Fruit fly (Drosophila melanogaster): ENCODE results near the gene cnc.

The cnc gene

dm6 chr3R:23178052-23178591, 48.4 kb downstream of the cnc start:
- TF ChIP-seq CG8478 (optimal IDR thresholded peaks at IDR 0.05) = no peak
- TF ChIP-seq pan (optimal IDR thresholded peaks at IDR 0.05) = no peak
- no peak for TF ChIP-seq EcR (GFP tag; optimal IDR thresholded peaks at IDR 0.05)
- no peak for TF ChIP-seq usp (GFP tag; optimal IDR thresholded peaks at IDR 0.05)
- TF ChIP-seq psq (optimal IDR thresholded peaks at IDR 0.05) = no peak
- TF ChIP-seq Dll (optimal IDR thresholded peaks at IDR 0.05) = no peak

dm6 chr3R:23177457-23177856, 49.1 kb downstream of the cnc start:
- TF ChIP-seq pan (optimal IDR thresholded peaks at IDR 0.05) (no peak), Dll (optimal IDR thresholded peaks at IDR 0.05) (no peak), usp (GFP tag; optimal IDR thresholded peaks at IDR 0.05) (no peak), EcR (GFP tag; optimal IDR thresholded peaks at IDR 0.05) (no peak), CG8478 (optimal IDR thresholded peaks at IDR 0.05) (no peak), psq (optimal IDR thresholded peaks at IDR 0.05) (no peak)

dm6 chr3R:23176445-23177087, 49.9 kb downstream of the cnc start:
- no peak for TF ChIP-seq Dll (optimal IDR thresholded peaks at IDR 0.05)
- TF ChIP-seq psq (optimal IDR thresholded peaks at IDR 0.05) = no peak
- no peak for TF ChIP-seq EcR (GFP tag; optimal IDR thresholded peaks at IDR 0.05)
- no peak for TF ChIP-seq usp (GFP tag; optimal IDR thresholded peaks at IDR 0.05)
- TF ChIP-seq pan (optimal IDR thresholded peaks at IDR 0.05) = no peak

DNA sequence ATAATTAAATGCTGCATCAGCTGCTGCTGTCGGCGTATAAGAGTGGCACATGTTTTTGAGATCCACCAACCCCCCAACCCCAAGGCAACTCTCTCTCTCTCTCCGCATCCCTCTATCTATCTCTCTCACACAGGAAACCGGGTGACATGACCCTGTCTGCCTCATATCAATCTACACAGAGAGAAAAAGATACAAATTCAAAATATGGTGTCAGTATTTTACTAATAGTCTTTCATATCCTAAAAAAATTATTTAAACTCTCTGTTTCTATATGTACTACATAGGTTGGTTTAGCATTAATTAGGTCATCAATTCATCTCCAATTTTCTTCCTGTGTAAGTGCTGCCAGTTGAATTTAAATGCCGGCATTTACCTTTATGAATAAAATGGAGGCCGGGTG, 51.1 kb downstream of the cnc start:
- TF ChIP-seq usp (GFP tag; optimal IDR thresholded peaks at IDR 0.05) (no peak), CG8478 (optimal IDR thresholded peaks at IDR 0.05) (no peak), pan (optimal IDR thresholded peaks at IDR 0.05) (no peak), psq (optimal IDR thresholded peaks at IDR 0.05) (no peak), Dll (optimal IDR thresholded peaks at IDR 0.05) (no peak), EcR (GFP tag; optimal IDR thresholded peaks at IDR 0.05) (no peak)

dm6 chr3R:23174739-23175138, 51.8 kb downstream of the cnc start:
- TF ChIP-seq EcR (GFP tag; optimal IDR thresholded peaks at IDR 0.05) (no peak), pan (optimal IDR thresholded peaks at IDR 0.05) (peak; percentile 43)

dm6 chr3R:23173393-23173981, 53.0 kb downstream of the cnc start, which contains the start of gene CG46310:
Gene CG46310 (plus strand): TSS chr3R:23173873.
- TF ChIP-seq CG8478 (optimal IDR thresholded peaks at IDR 0.05) = no peak
- no peak for TF ChIP-seq psq (optimal IDR thresholded peaks at IDR 0.05)
- no peak for TF ChIP-seq Dll (optimal IDR thresholded peaks at IDR 0.05)
- TF ChIP-seq EcR (GFP tag; optimal IDR thresholded peaks at IDR 0.05) = no peak
- TF ChIP-seq usp (GFP tag; optimal IDR thresholded peaks at IDR 0.05) = no peak
- TF ChIP-seq pan (optimal IDR thresholded peaks at IDR 0.05) = no peak

- no peak for TF ChIP-seq pan (optimal IDR thresholded peaks at IDR 0.05)
- TF ChIP-seq psq (optimal IDR thresholded peaks at IDR 0.05) = no peak
Observed at dm6 chr3R:23171867-23172266, 54.6 kb downstream of the cnc start.

- no peak for TF ChIP-seq psq (optimal IDR thresholded peaks at IDR 0.05)
Observed at dm6 chr3R:23170335-23170734, 56.2 kb downstream of the cnc start.

DNA sequence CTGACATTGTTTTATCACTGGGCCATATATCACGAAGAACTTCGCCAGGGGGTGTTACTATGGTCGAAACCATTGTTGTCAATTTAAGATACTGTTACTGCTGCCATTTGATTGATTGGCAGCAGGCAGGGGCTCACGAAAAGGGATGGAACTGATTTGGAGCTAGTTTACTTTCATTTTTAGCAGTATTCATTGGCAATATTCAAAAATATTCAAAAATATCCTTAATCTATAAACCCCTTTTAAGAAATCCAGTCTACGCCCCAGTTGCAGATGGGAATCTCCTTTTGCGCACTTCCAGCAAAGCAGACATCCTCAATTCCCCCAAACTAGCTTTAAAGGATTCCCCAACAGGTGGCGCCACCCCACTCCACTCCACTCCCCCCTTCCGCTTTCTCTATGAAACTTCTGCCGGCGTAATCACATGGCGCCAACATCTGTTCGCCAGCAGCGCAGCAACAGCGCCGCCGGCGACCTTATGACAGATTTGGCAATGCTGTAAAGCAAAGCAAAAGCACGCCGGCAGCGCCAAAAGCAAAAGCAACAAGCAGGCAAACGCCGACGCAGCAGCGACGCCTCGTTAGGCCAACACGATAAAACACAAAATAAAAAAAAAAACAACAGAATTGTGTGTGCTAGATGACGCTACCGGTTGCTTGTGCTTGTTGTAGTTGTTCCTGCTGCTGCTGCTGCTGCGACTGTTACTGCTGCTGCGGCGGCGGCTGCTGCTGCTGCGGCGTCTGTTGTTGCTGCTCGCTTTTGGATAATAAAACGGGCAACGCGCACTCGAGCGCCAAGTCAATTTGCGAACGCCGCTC, 58.8 kb downstream of the cnc start, which contains the start of gene Irk1:
Gene Irk1, plus strand, starts transcription at position 811 of the 818 bp plus-strand sequence.
- TF ChIP-seq CG8478 (optimal IDR thresholded peaks at IDR 0.05) (no peak), pan (optimal IDR thresholded peaks at IDR 0.05) (no peak), EcR (GFP tag; optimal IDR thresholded peaks at IDR 0.05) (no peak), usp (GFP tag; optimal IDR thresholded peaks at IDR 0.05) (no peak), psq (optimal IDR thresholded peaks at IDR 0.05) (no peak), Dll (optimal IDR thresholded peaks at IDR 0.05) (no peak)

- TF ChIP-seq EcR (GFP tag; optimal IDR thresholded peaks at IDR 0.05) = no peak
- TF ChIP-seq pan (optimal IDR thresholded peaks at IDR 0.05) = no peak
- TF ChIP-seq psq (optimal IDR thresholded peaks at IDR 0.05) = no peak
- no peak for TF ChIP-seq CG8478 (optimal IDR thresholded peaks at IDR 0.05)
- no peak for TF ChIP-seq Dll (optimal IDR thresholded peaks at IDR 0.05)
- TF ChIP-seq usp (GFP tag; optimal IDR thresholded peaks at IDR 0.05) = no peak
Observed at dm6 chr3R:23164630-23165029, 61.9 kb downstream of the cnc start.

dm6 chr3R:23164134-23164533, 62.4 kb downstream of the cnc start:
- no peak for TF ChIP-seq Dll (optimal IDR thresholded peaks at IDR 0.05)
- no peak for TF ChIP-seq usp (GFP tag; optimal IDR thresholded peaks at IDR 0.05)
- no peak for TF ChIP-seq pan (optimal IDR thresholded peaks at IDR 0.05)

- TF ChIP-seq usp (GFP tag; optimal IDR thresholded peaks at IDR 0.05) = no peak
- TF ChIP-seq CG8478 (optimal IDR thresholded peaks at IDR 0.05) = no peak
- no peak for TF ChIP-seq pan (optimal IDR thresholded peaks at IDR 0.05)
- TF ChIP-seq psq (optimal IDR thresholded peaks at IDR 0.05) = no peak
- TF ChIP-seq Dll (optimal IDR thresholded peaks at IDR 0.05) = no peak
- no peak for TF ChIP-seq EcR (GFP tag; optimal IDR thresholded peaks at IDR 0.05)
Observed at dm6 chr3R:23161288-23161870, 65.1 kb downstream of the cnc start, which contains the start of gene CG13829. Gene CG13829 (minus strand): TSS chr3R:23161338.

Measured in whole organism.